Fruit fly (Drosophila melanogaster): Measurements from ENCODE around the gene CG7330.

CG7330 gene

DNA sequence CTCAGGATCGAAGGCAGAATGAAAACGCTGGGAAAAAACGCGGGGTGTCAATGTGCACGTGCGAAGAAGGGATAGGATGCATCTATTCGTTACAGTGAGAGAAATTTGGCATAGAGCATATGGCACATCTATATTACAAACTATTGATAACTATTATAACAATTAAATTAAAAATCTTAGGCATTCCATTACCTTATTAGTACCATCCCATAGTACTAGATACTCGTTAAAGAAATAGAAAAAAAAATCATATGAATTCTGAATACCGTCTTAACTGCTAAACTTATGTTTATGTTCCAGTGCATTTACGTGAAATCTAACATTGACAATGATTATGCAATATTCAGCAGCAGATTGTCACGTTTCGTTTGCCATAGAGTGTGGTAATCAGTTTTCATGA is 51.4 kb downstream of the CG7330 start (continued):
- TF ChIP-seq rib (GFP tag; IDR thresholded peaks at IDR 0.05) = no peak
- TF ChIP-seq sens-2 (GFP tag; IDR thresholded peaks at IDR 0.05) = no peak
- TF ChIP-seq Mad (GFP tag; optimal IDR thresholded peaks at IDR 0.05) = no peak
- no peak for TF ChIP-seq CG8944 (GFP tag; optimal IDR thresholded peaks at IDR 0.05)
- TF ChIP-seq sens (GFP tag) = peak; percentile 33
- no peak for TF ChIP-seq CG12219 (GFP tag; optimal IDR thresholded peaks at IDR 0.05)
- no peak for TF ChIP-seq z (GFP tag; IDR thresholded peaks at IDR 0.05)
- no peak for TF ChIP-seq CG3065 (GFP tag; optimal IDR thresholded peaks at IDR 0.05)
- TF ChIP-seq CG10267 (tag; optimal IDR thresholded peaks at IDR 0.05) = peak; percentile 2
- TF ChIP-seq mld (GFP tag; IDR thresholded peaks at IDR 0.05; ENCODE audit: partially characterized antibody) = no peak
- TF ChIP-seq tgo (GFP tag; IDR thresholded peaks at IDR 0.05) = no peak
- peak; percentile 51 for TF ChIP-seq CG10979 (tag; optimal IDR thresholded peaks at IDR 0.05)
- TF ChIP-seq sd (tag; optimal IDR thresholded peaks at IDR 0.05) = no peak
- no peak for TF ChIP-seq bbx (GFP tag; IDR thresholded peaks at IDR 0.05; ENCODE audit: partially characterized antibody)
- no peak for TF ChIP-seq CG10366 (GFP tag; IDR thresholded peaks at IDR 0.05)
- peak in 1 of 2 experiments; percentile 27 for TF ChIP-seq bsh (GFP tag; optimal IDR thresholded peaks at IDR 0.05)
- no peak for TF ChIP-seq mam (GFP tag; optimal IDR thresholded peaks at IDR 0.05)
- no peak for TF ChIP-seq CG3847 (GFP tag; IDR thresholded peaks at IDR 0.05)
- no peak for TF ChIP-seq CkIIα-i1 (GFP tag; IDR thresholded peaks at IDR 0.05)
- no peak for TF ChIP-seq cas (GFP tag; IDR thresholded peaks at IDR 0.05)
- TF ChIP-seq Fer1 (GFP tag; optimal IDR thresholded peaks at IDR 0.05) = no peak
- peak in 1 of 2 experiments; percentile 59 for TF ChIP-seq Pdp1 (GFP tag; optimal IDR thresholded peaks at IDR 0.05)
- TF ChIP-seq nau (GFP tag; optimal IDR thresholded peaks at IDR 0.05) = no peak
- TF ChIP-seq CG14050 (GFP tag; IDR thresholded peaks at IDR 0.05) = no peak
- TF ChIP-seq bowl (GFP tag; IDR thresholded peaks at IDR 0.05) = no peak
- TF ChIP-seq hb (GFP tag; IDR thresholded peaks at IDR 0.05; ENCODE audit: partially characterized antibody) = no peak
- TF ChIP-seq Six4 (GFP tag; optimal IDR thresholded peaks at IDR 0.05) = no peak
- no peak for TF ChIP-seq CG13775 (GFP tag; optimal IDR thresholded peaks at IDR 0.05)
- no peak for TF ChIP-seq CG43689 (GFP tag; IDR thresholded peaks at IDR 0.05)
- no peak for TF ChIP-seq sob (GFP tag; IDR thresholded peaks at IDR 0.05)
- TF ChIP-seq org-1 (GFP tag; optimal IDR thresholded peaks at IDR 0.05) = no peak
- no peak for TF ChIP-seq Hmx (GFP tag; optimal IDR thresholded peaks at IDR 0.05)
- no peak for TF ChIP-seq zfh2 (GFP tag; optimal IDR thresholded peaks at IDR 0.05)
- TF ChIP-seq Xrp1 (GFP tag; IDR thresholded peaks at IDR 0.05) = 0 out of 2 replicates have a peak, but pooled peaks have one; percentile 15
- TF ChIP-seq mirr (GFP tag; optimal IDR thresholded peaks at IDR 0.05) = no peak
- TF ChIP-seq Optix (GFP tag; IDR thresholded peaks at IDR 0.05) = no peak
- TF ChIP-seq tna (GFP tag; IDR thresholded peaks at IDR 0.05; ENCODE audit: partially characterized antibody) = no peak
- no peak for TF ChIP-seq CG33557 (GFP tag; optimal IDR thresholded peaks at IDR 0.05)
- no peak for TF ChIP-seq Taf1 (GFP tag; IDR thresholded peaks at IDR 0.05)
- TF ChIP-seq sim (GFP tag; IDR thresholded peaks at IDR 0.05) = no peak
- no peak for TF ChIP-seq scrt (GFP tag; optimal IDR thresholded peaks at IDR 0.05)
- TF ChIP-seq CG14667 (GFP tag; IDR thresholded peaks at IDR 0.05) = no peak
- peak; percentile 18 for TF ChIP-seq CG15696 (tag; optimal IDR thresholded peaks at IDR 0.05)
- no peak for TF ChIP-seq Trl (optimal IDR thresholded peaks at IDR 0.05)
- TF ChIP-seq Trl (GFP tag; optimal IDR thresholded peaks at IDR 0.05) = no peak
- TF ChIP-seq CG18262 (tag; optimal IDR thresholded peaks at IDR 0.05) = peak; percentile 16
- no peak for TF ChIP-seq CG13296 (GFP tag; optimal IDR thresholded peaks at IDR 0.05)
- TF ChIP-seq Sry-δ (GFP tag; optimal IDR thresholded peaks at IDR 0.05) = no peak
- TF ChIP-seq br (optimal IDR thresholded peaks at IDR 0.05) = no peak
- TF ChIP-seq CG17829 (tag; optimal IDR thresholded peaks at IDR 0.05) = peak; percentile 16
- no peak for TF ChIP-seq CG2678 (tag; optimal IDR thresholded peaks at IDR 0.05)
- no peak for TF ChIP-seq usp (GFP tag; optimal IDR thresholded peaks at IDR 0.05)
- peak; percentile 30 for TF ChIP-seq CG2712 (tag; optimal IDR thresholded peaks at IDR 0.05)

Measured in whole organism, embryonic.